Fruit fly (Drosophila melanogaster) whole organism, embryonic: ENCODE measurements around the gene CG8292.

Experiments used
- Bdp1 ChIP-seq: fragments of 200-800 bp; sonication (Bioruptor generic); optimal IDR thresholded peaks from 3 replicates; lab custom pipeline; 2016; ENCODE audit warnings: missing biosample characterization, missing genetic modification characterization
- CG12391 ChIP-seq: fragments of 200-800 bp; sonication (Bioruptor generic); optimal IDR thresholded peaks from 3 replicates; lab custom pipeline; 2018; ENCODE audit warnings: missing biosample characterization, mild to moderate bottlenecking, missing genetic modification characterization, moderate library complexity
- CG14014 ChIP-seq: fragments of 200-800 bp; sonication (Bioruptor generic); IDR thresholded peaks from 2 replicates; pipeline ENCODE4 v1.3.6; 2022; ENCODE audit warnings: missing biosample characterization, missing genetic modification characterization
- CG14050 ChIP-seq: fragments of 200-800 bp; sonication (Bioruptor generic); IDR thresholded peaks from 3 replicates; pipeline ENCODE4 v1.3.6; 2022; ENCODE audit warnings: missing biosample characterization, missing genetic modification characterization
- CG16815 ChIP-seq: fragments of 200-800 bp; sonication (Bioruptor generic); optimal IDR thresholded peaks from 3 replicates; lab custom pipeline; 2017; ENCODE audit warnings: missing biosample characterization, mild to moderate bottlenecking, missing genetic modification characterization
- CG17361 ChIP-seq: fragments of 200-800 bp; sonication (Bioruptor generic); IDR thresholded peaks from 3 replicates; pipeline ENCODE4 v1.3.6; 2022; ENCODE audit warnings: missing biosample characterization, missing genetic modification characterization
- CG18011 ChIP-seq: fragments of 200-800 bp; sonication (Bioruptor generic); optimal IDR thresholded peaks from 2 replicates; lab custom pipeline; 2017; ENCODE audit warnings: missing biosample characterization, missing genetic modification characterization, mild to moderate bottlenecking, moderate library complexity, missing genotype
- CG18476 ChIP-seq: fragments of 200-800 bp; sonication (Bioruptor generic); optimal IDR thresholded peaks from 2 replicates; lab custom pipeline; 2016; ENCODE audit warnings: missing biosample characterization, mild to moderate bottlenecking, missing genetic modification characterization
- CG30431 ChIP-seq: fragments of 200-800 bp; sonication (Bioruptor generic); optimal IDR thresholded peaks from 2 replicates; lab custom pipeline; 2017; ENCODE audit warnings: missing biosample characterization, missing genetic modification characterization
- CG4707 ChIP-seq: fragments of 200-800 bp; sonication (Bioruptor generic); optimal IDR thresholded peaks from 2 replicates; lab custom pipeline; 2018; ENCODE audit warnings: missing biosample characterization, mild to moderate bottlenecking, missing genetic modification characterization, moderate library complexity
- CG4730 ChIP-seq: fragments of 200-800 bp; sonication (Bioruptor generic); IDR thresholded peaks from 2 replicates; pipeline ENCODE4 v1.3.6; 2022; ENCODE audit warnings: missing biosample characterization, missing genetic modification characterization
- CG5180 ChIP-seq: fragments of 200-800 bp; sonication (Bioruptor generic); optimal IDR thresholded peaks from 3 replicates; lab custom pipeline; 2017; ENCODE audit warnings: missing biosample characterization, missing genetic modification characterization, mild to moderate bottlenecking, moderate library complexity, missing genetic modification reagents
- CG6791 ChIP-seq: fragments of 200-800 bp; sonication (Bioruptor generic); IDR thresholded peaks from 3 replicates; pipeline ENCODE4 v1.3.6; 2022; ENCODE audit warnings: missing biosample characterization, missing genetic modification characterization; ENCODE audit not compliant: partially characterized antibody
- CG9727 ChIP-seq: fragments of 200-800 bp; sonication (Bioruptor generic); optimal IDR thresholded peaks from 3 replicates; lab custom pipeline; 2017; ENCODE audit warnings: missing biosample characterization, mild to moderate bottlenecking, missing genetic modification characterization
- CkIIα-i1 ChIP-seq: fragments of 200-800 bp; sonication (Bioruptor generic); IDR thresholded peaks from 2 replicates; pipeline ENCODE4 v1.3.6; 2022; ENCODE audit warnings: missing biosample characterization, missing genetic modification characterization
- CrebB ChIP-seq: fragments of 200-800 bp; sonication (Bioruptor generic); optimal IDR thresholded peaks from 3 replicates; lab custom pipeline; 2018; ENCODE audit warnings: missing biosample characterization, mild to moderate bottlenecking, missing genetic modification characterization
- D ChIP-seq, 2 experiments: fragments of 200-800 bp in 1 of 2; fragments of >200 bp in 1 of 2; sonication (Bioruptor generic) in 1 of 2; optimal IDR thresholded peaks; 2 replicates in 1 of 2; 3 replicates in 1 of 2; lab custom pipeline; 2017; ENCODE audit warnings: mild to moderate bottlenecking in 1 of 2, missing biosample characterization in 1 of 2, missing genetic modification characterization in 1 of 2, missing genetic modification reagents in 1 of 2
- Deaf1 ChIP-seq: fragments of 200-800 bp; optimal IDR thresholded peaks from 3 replicates; lab custom pipeline; 2019; ENCODE audit warnings: missing biosample characterization, mild to moderate bottlenecking, missing genetic modification characterization, moderate library complexity
- Doc2 ChIP-seq: fragments of 200-800 bp; sonication (Bioruptor generic); IDR thresholded peaks from 2 replicates; pipeline ENCODE4 v1.3.6; 2022; ENCODE audit warnings: missing biosample characterization, missing genetic modification characterization
- GATAe ChIP-seq: fragments of 200-800 bp; sonication (Bioruptor generic); conservative IDR thresholded peaks from 2 replicates; pipeline ENCODE4 v1.3.6; 2022; ENCODE audit warnings: missing biosample characterization, missing genetic modification characterization
- HmgZ ChIP-seq: fragments of 200-800 bp; sonication (Bioruptor generic); optimal IDR thresholded peaks from 2 replicates; lab custom pipeline; 2018; ENCODE audit warnings: missing biosample characterization, mild to moderate bottlenecking, missing genetic modification characterization
- Mes4 ChIP-seq: fragments of 200-800 bp; sonication (Bioruptor generic); optimal IDR thresholded peaks from 2 replicates; lab custom pipeline; 2016; ENCODE audit warnings: missing biosample characterization, missing genetic modification characterization
- NC2β ChIP-seq: fragments of 200-800 bp; sonication (Bioruptor generic); optimal IDR thresholded peaks from 2 replicates; lab custom pipeline; 2016; ENCODE audit warnings: missing biosample characterization, missing genetic modification characterization
- Oaz ChIP-seq: fragments of 200-800 bp; sonication (Bioruptor generic); IDR thresholded peaks from 2 replicates; pipeline ENCODE4 v1.3.6; 2022; ENCODE audit warnings: missing biosample characterization, missing genetic modification characterization
- Side ChIP-seq: fragments of 200-800 bp; sonication (Bioruptor generic); optimal IDR thresholded peaks from 2 replicates; lab custom pipeline; 2016; ENCODE audit warnings: missing biosample characterization, missing genetic modification characterization
- Stat92E ChIP-seq, 3 experiments: fragments of >200 bp in 2 of 3; fragments of 200-800 bp in 1 of 3; sonication (Bioruptor generic) in 1 of 3; optimal IDR thresholded peaks; 2 replicates each; lab custom pipeline; 2017 to 2019; ENCODE audit warnings: missing biosample characterization in 3 of 3, missing genetic modification characterization in 3 of 3, mild to moderate bottlenecking in 1 of 3, moderate library complexity in 1 of 3
- ap ChIP-seq: fragments of 200-800 bp; sonication (Bioruptor generic); IDR thresholded peaks from 2 replicates; pipeline ENCODE4 v1.3.6; 2022; ENCODE audit warnings: missing biosample characterization, missing genetic modification characterization
- bowl ChIP-seq: fragments of 200-800 bp; sonication (Bioruptor generic); IDR thresholded peaks from 2 replicates; pipeline ENCODE4 v1.3.6; 2022; ENCODE audit warnings: missing biosample characterization, missing genetic modification characterization
- cato ChIP-seq: fragments of 200-800 bp; sonication (Bioruptor generic); optimal IDR thresholded peaks from 2 replicates; lab custom pipeline; 2016; ENCODE audit warnings: missing biosample characterization, missing genetic modification characterization, borderline replicate concordance
- chinmo ChIP-seq: fragments of 200-800 bp; sonication (Bioruptor generic); IDR thresholded peaks from 4 replicates; pipeline ENCODE4 v1.3.6; 2022; ENCODE audit warnings: missing biosample characterization, missing genetic modification characterization; ENCODE audit not compliant: partially characterized antibody
- corto ChIP-seq: fragments of 200-800 bp; sonication (Bioruptor generic); optimal IDR thresholded peaks from 2 replicates; lab custom pipeline; 2016; ENCODE audit warnings: missing biosample characterization, mild to moderate bottlenecking, missing genetic modification characterization, moderate library complexity
- crol ChIP-seq: fragments of 200-800 bp; sonication (Bioruptor generic); IDR thresholded peaks from 2 replicates; pipeline ENCODE4 v1.3.6; 2022; ENCODE audit warnings: missing biosample characterization, missing genetic modification characterization
- da ChIP-seq: fragments of 200-800 bp; sonication (Bioruptor generic); optimal IDR thresholded peaks from 2 replicates; lab custom pipeline; 2016; ENCODE audit warnings: missing biosample characterization, missing genetic modification characterization
- dmrt11E ChIP-seq: fragments of 200-800 bp; sonication (Bioruptor generic); optimal IDR thresholded peaks from 3 replicates; lab custom pipeline; 2018; ENCODE audit warnings: missing biosample characterization, mild to moderate bottlenecking, missing genetic modification characterization, moderate library complexity
- dmrt99B ChIP-seq: fragments of 200-800 bp; sonication (Bioruptor generic); optimal IDR thresholded peaks from 2 replicates; lab custom pipeline; 2018; ENCODE audit warnings: missing biosample characterization, mild to moderate bottlenecking, missing genetic modification characterization, moderate library complexity
- dysf ChIP-seq: fragments of 200-800 bp; sonication (Bioruptor generic); IDR thresholded peaks from 3 replicates; pipeline ENCODE4 v1.3.6; 2022; ENCODE audit warnings: missing biosample characterization, missing genetic modification characterization
- grau ChIP-seq: fragments of 200-800 bp; optimal IDR thresholded peaks from 3 replicates; lab custom pipeline; 2019; ENCODE audit warnings: missing biosample characterization, mild to moderate bottlenecking, missing genetic modification characterization, moderate library complexity
- gro ChIP-seq: fragments of 200-800 bp; sonication (Bioruptor generic); optimal IDR thresholded peaks from 2 replicates; lab custom pipeline; 2016; ENCODE audit warnings: missing biosample characterization, missing genetic modification characterization
- luna ChIP-seq: fragments of 200-800 bp; sonication (Bioruptor generic); optimal IDR thresholded peaks from 2 replicates; lab custom pipeline; 2016; ENCODE audit warnings: missing biosample characterization, missing genetic modification characterization
- nom ChIP-seq: fragments of 200-800 bp; sonication (Bioruptor generic); optimal IDR thresholded peaks from 2 replicates; lab custom pipeline; 2017; ENCODE audit warnings: missing biosample characterization, missing genetic modification characterization, mild to moderate bottlenecking, moderate library complexity, missing genetic modification reagents
- peb ChIP-seq: fragments of 200-800 bp; sonication (Bioruptor generic); IDR thresholded peaks from 2 replicates; pipeline ENCODE4 v1.3.6; 2022; ENCODE audit warnings: missing biosample characterization, missing genetic modification characterization
- prd ChIP-seq, 3 experiments: fragments of >200 bp in 2 of 3; fragments of 200-800 bp in 1 of 3; sonication (Bioruptor generic) in 1 of 3; optimal IDR thresholded peaks in 2 of 3; IDR thresholded peaks in 1 of 3; 2 replicates in 2 of 3; 3 replicates in 1 of 3; pipeline versions ENCODE4 v1.3.6 to Lab custom; 2017 to 2022; ENCODE audit warnings: missing biosample characterization in 1 of 3, missing genetic modification characterization in 1 of 3
- repo ChIP-seq: fragments of 200-800 bp; sonication (Bioruptor generic); optimal IDR thresholded peaks from 2 replicates; lab custom pipeline; 2016; ENCODE audit warnings: missing biosample characterization, missing genetic modification characterization
- salm ChIP-seq: fragments of 200-800 bp; sonication (Bioruptor generic); optimal IDR thresholded peaks from 2 replicates; lab custom pipeline; 2018; ENCODE audit warnings: missing biosample characterization, mild to moderate bottlenecking, missing genetic modification characterization
- schlank ChIP-seq: fragments of 200-800 bp; sonication (Bioruptor generic); optimal IDR thresholded peaks from 2 replicates; lab custom pipeline; 2018; ENCODE audit warnings: missing biosample characterization, mild to moderate bottlenecking, missing genetic modification characterization
- sna ChIP-seq: fragments of 200-800 bp; sonication (Bioruptor generic); IDR thresholded peaks from 2 replicates; pipeline ENCODE4 v1.3.6; 2022; ENCODE audit warnings: missing biosample characterization, missing genetic modification characterization; ENCODE audit not compliant: partially characterized antibody
- vnd ChIP-seq: fragments of 200-800 bp; sonication (Bioruptor generic); IDR thresholded peaks from 3 replicates; pipeline ENCODE4 v1.3.6; 2022; ENCODE audit warnings: missing biosample characterization, missing genetic modification characterization; ENCODE audit not compliant: partially characterized antibody
- zf30C ChIP-seq: fragments of 200-800 bp; sonication (Bioruptor generic); optimal IDR thresholded peaks from 3 replicates; lab custom pipeline; 2018; ENCODE audit warnings: missing biosample characterization, mild to moderate bottlenecking, missing genetic modification characterization

The CG8292 gene

DNA sequence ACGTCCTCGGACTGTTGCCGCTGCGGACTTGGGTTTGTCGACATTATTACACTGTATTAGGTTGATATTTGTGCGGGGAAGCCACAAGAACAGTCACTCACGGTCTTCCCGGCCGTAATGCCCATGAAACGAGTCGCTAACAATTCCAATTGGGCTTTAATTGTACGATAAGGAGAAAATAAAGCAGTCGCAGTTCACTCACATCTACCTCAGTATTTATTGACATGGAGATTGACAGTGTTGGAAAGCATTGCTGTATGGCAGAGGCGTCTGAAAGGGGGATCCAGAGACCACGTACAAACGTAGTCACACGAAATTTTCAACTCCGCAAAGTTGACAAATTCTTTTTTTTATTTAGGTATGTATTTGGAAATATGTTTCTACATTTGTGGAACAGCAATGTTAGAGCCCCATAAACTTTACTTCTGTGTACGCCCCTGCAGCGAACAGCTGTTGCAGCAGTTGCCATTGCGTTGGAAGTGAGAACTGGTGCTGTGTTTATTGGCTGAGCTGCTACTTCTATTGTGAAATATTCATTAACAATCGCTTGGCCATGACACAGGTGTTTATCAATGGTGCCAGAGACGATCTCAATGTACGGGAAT, 5.0 kb downstream of the CG8292 start, which contains the start of the genes CG8372 and CG8360 (continued):
- TF ChIP-seq CG18011 (GFP tag; lab: Kevin White, UChicago) (peak; percentile 93), GATAe (peak; percentile 98), HmgZ (tag; lab: Kevin White, UChicago) (peak; percentile 99), nom (GFP tag; lab: Kevin White, UChicago) (peak; percentile 98), dmrt99B (tag; lab: Kevin White, UChicago) (peak; percentile 98), CG30431 (GFP tag; lab: Kevin White, UChicago) (peak; percentile 98), da (GFP tag; lab: Kevin White, UChicago) (peak; percentile 98), Deaf1 (tag; lab: Kevin White, UChicago) (peak; percentile 84), schlank (tag; lab: Kevin White, UChicago) (peak; percentile 97), ap (GFP tag; lab: Robert Waterston, UW) (peak; percentile 99), CG17361 (GFP tag; lab: Robert Waterston, UW) (peak; percentile 97), cato (GFP tag; lab: Kevin White, UChicago) (peak; percentile 98), zf30C (peak; percentile 37), vnd (GFP tag; lab: Robert Waterston, UW) (no peak), prd (optimal IDR thresholded peaks at IDR 0.05; lab: Kevin White, UChicago) (no peak), prd (GFP tag; IDR thresholded peaks at IDR 0.05; lab: Robert Waterston, UW) (peak; percentile 100), CG18476 (peak; percentile 98), chinmo (GFP tag; lab: Robert Waterston, UW) (0 out of 4 replicates have a peak, but pooled peaks have one; percentile 73), CG6791 (0 out of 3 replicates have a peak, but pooled peaks have one; percentile 25), grau (tag; lab: Kevin White, UChicago) (peak; percentile 97), Stat92E (GFP tag; optimal IDR thresholded peaks at IDR 0.05; lab: Kevin White, UChicago) (peak in 1 of 3 experiments; percentile 91), luna (peak; percentile 97), gro (peak; percentile 99), CG14050 (peak; percentile 99), dysf (GFP tag; lab: Robert Waterston, UW) (peak; percentile 99), bowl (GFP tag; lab: Robert Waterston, UW) (peak; percentile 97), Doc2 (GFP tag; lab: Robert Waterston, UW) (peak; percentile 94), CG4707 (GFP tag; lab: Kevin White, UChicago) (peak; percentile 95), salm (tag; lab: Kevin White, UChicago) (peak; percentile 94), Oaz (GFP tag; lab: Robert Waterston, UW) (peak; percentile 98), repo (GFP tag; lab: Kevin White, UChicago) (peak; percentile 99), CG4730 (peak; percentile 99), sna (GFP tag; lab: Robert Waterston, UW) (peak; percentile 69), CG9727 (peak; percentile 98), Bdp1 (GFP tag; lab: Kevin White, UChicago) (peak; percentile 95), Mes4 (peak; percentile 98), CG12391 (tag; lab: Kevin White, UChicago) (peak; percentile 99), peb (GFP tag; lab: Robert Waterston, UW) (peak; percentile 99), Side (GFP tag; lab: Kevin White, UChicago) (peak; percentile 99), CrebB (tag; lab: Kevin White, UChicago) (peak; percentile 97), NC2β (GFP tag; lab: Kevin White, UChicago) (peak; percentile 98), dmrt11E (tag; lab: Kevin White, UChicago) (peak; percentile 95), D (optimal IDR thresholded peaks at IDR 0.05; lab: Kevin White, UChicago) (no peak), D (GFP tag; optimal IDR thresholded peaks at IDR 0.05; lab: Kevin White, UChicago) (peak; percentile 98), corto (GFP tag; lab: Kevin White, UChicago) (peak; percentile 99), CkIIα-i1 (GFP tag; lab: Robert Waterston, UW) (peak; percentile 92), CG14014 (GFP tag; lab: Robert Waterston, UW) (peak; percentile 99), CG5180 (GFP tag; lab: Kevin White, UChicago) (peak; percentile 91), crol (peak; percentile 79), CG16815 (GFP tag; lab: Kevin White, UChicago) (peak; percentile 98)
